Fruit fly (Drosophila melanogaster): Measurements from ENCODE around the gene Npc2h.

Npc2h gene

DNA sequence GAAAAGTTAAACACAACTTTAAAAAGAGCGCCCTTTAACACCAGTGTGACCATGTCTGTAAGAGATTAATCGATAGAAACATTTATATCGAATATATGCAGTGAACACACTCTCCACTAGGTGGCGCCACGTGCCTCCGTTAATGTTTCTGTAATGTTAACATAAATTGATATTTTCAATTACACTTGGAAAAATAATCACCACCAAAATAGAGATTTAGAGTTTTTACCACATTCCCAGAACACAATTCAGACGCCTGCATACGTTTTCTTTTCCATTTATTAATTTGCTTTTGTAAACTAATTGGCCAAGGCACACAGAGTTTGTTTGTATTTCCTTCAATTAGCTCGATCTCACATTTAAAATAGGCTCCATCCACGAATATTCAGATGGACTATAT lies 43.3 kb upstream of the Npc2h start (continued):
- peak; percentile 37 for TF ChIP-seq CG9797 (GFP tag; optimal IDR thresholded peaks at IDR 0.05)
- peak; percentile 20; the same call in 1 of the 2 replicates for TF ChIP-seq sna (GFP tag; IDR thresholded peaks at IDR 0.05; ENCODE audit: partially characterized antibody)
- TF ChIP-seq CG16779 (GFP tag; IDR thresholded peaks at IDR 0.05): peak; percentile 88
- no peak for TF ChIP-seq CG4282 (GFP tag; optimal IDR thresholded peaks at IDR 0.05)
- TF ChIP-seq seq (GFP tag; IDR thresholded peaks at IDR 0.05): peak; percentile 55; the same call in 1 of the 2 replicates
- TF ChIP-seq CG17802 (tag; optimal IDR thresholded peaks at IDR 0.05): no peak
- no peak for TF ChIP-seq Neu2 (GFP tag; optimal IDR thresholded peaks at IDR 0.05; ENCODE audit: borderline replicate concordance)
- no peak for TF ChIP-seq prd (optimal IDR thresholded peaks at IDR 0.05)
- TF ChIP-seq prd (GFP tag; IDR thresholded peaks at IDR 0.05): peak; percentile 79
- no peak for TF ChIP-seq p53 (GFP tag; optimal IDR thresholded peaks at IDR 0.05)

DNA sequence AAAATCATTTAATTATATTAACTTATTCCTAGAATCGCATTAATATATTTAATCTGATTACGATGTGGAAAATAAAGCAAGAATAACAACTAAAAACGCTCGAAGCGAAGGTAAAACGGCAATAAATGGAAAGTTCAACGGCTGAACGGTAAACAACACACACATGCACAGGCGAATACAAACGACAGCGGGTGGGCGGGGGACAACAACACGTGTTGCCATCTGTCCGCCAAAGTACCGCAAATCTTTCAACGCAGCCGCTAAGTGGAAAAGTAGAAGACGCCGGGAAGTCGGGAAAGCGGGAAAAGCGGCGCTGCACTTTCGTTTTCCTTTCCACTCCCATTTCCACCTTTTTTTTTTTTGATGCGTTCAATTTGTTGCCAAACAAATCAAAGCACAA lies 36.5 kb upstream of the Npc2h start:
- no peak for TF ChIP-seq sima (GFP tag; optimal IDR thresholded peaks at IDR 0.05)
- TF ChIP-seq twi (tag; optimal IDR thresholded peaks at IDR 0.05): peak; percentile 91

DNA sequence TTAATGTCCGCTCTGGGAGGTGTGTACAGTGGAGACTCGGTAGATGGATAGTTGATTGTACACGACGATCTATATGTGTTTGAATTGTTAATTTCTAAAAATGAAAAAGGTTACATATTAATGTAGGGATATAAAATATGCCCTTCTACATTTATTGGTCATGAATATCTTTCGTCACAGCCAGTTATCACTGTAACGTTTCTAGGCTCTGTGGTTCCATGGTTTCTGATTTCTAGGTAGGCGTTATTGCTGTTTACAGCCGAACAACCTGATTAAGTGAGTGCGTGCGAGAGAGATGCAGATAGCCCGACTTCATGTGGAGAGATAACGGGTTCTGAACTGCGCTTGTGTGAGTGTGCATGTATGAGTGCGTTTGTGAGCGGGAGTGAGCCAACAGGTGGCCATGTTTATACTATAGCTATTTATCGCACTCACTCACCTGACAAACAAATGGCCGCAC lies 35.6 kb upstream of the Npc2h start:
- TF ChIP-seq CG12659 (GFP tag; optimal IDR thresholded peaks at IDR 0.05): peak; percentile 90
- TF ChIP-seq CG15601 (tag; optimal IDR thresholded peaks at IDR 0.05): peak; percentile 89
- TF ChIP-seq GATAe (GFP tag; conservative IDR thresholded peaks at IDR 0.05): peak; percentile 92
- peak; percentile 83 for TF ChIP-seq toy (GFP tag; IDR thresholded peaks at IDR 0.05)
- TF ChIP-seq hth (optimal IDR thresholded peaks at IDR 0.05): no peak
- peak; percentile 95 for TF ChIP-seq CG32532 (GFP tag; IDR thresholded peaks at IDR 0.05)
- peak; percentile 95 for TF ChIP-seq CG16815 (GFP tag; optimal IDR thresholded peaks at IDR 0.05)
- TF ChIP-seq Tbp (GFP tag; optimal IDR thresholded peaks at IDR 0.05): no peak
- TF ChIP-seq p53 (GFP tag; optimal IDR thresholded peaks at IDR 0.05): peak; percentile 63
- no peak for TF ChIP-seq pan (optimal IDR thresholded peaks at IDR 0.05)
- peak in 1 of 2 experiments; percentile 95 for TF ChIP-seq pan (GFP tag; optimal IDR thresholded peaks at IDR 0.05 in 1 of 2, IDR thresholded peaks at IDR 0.05 in 1 of 2)
- TF ChIP-seq CG3065 (GFP tag; optimal IDR thresholded peaks at IDR 0.05): peak; percentile 78
- peak; percentile 59 for TF ChIP-seq YL-1 (GFP tag; optimal IDR thresholded peaks at IDR 0.05)
- peak; percentile 90 for TF ChIP-seq CG2889 (GFP tag; IDR thresholded peaks at IDR 0.05)
- peak; percentile 53 for TF ChIP-seq crol (GFP tag; IDR thresholded peaks at IDR 0.05)
- TF ChIP-seq Mes4 (GFP tag; optimal IDR thresholded peaks at IDR 0.05): peak; percentile 87
- TF ChIP-seq zen (tag; optimal IDR thresholded peaks at IDR 0.05): peak; percentile 98
- peak; percentile 95 for TF ChIP-seq CG4424 (GFP tag; optimal IDR thresholded peaks at IDR 0.05)
- TF ChIP-seq cwo (GFP tag; optimal IDR thresholded peaks at IDR 0.05): peak; percentile 89
- TF ChIP-seq CG30403 (GFP tag; optimal IDR thresholded peaks at IDR 0.05): peak; percentile 94
- TF ChIP-seq gsb-n (tag; optimal IDR thresholded peaks at IDR 0.05): peak; percentile 95
- TF ChIP-seq CG8388 (GFP tag; optimal IDR thresholded peaks at IDR 0.05): peak; percentile 93
- TF ChIP-seq CG1024 (GFP tag; IDR thresholded peaks at IDR 0.05): peak; percentile 90
- TF ChIP-seq tin (GFP tag; optimal IDR thresholded peaks at IDR 0.05): peak; percentile 96
- peak; percentile 70 for TF ChIP-seq emc (GFP tag; optimal IDR thresholded peaks at IDR 0.05)
- TF ChIP-seq Neu2 (GFP tag; optimal IDR thresholded peaks at IDR 0.05; ENCODE audit: borderline replicate concordance): peak; percentile 95
- TF ChIP-seq CG18764 (GFP tag; optimal IDR thresholded peaks at IDR 0.05): peak; percentile 82
- TF ChIP-seq wdn (GFP tag; IDR thresholded peaks at IDR 0.05): peak; percentile 87
- TF ChIP-seq Mad (GFP tag; optimal IDR thresholded peaks at IDR 0.05): peak; percentile 91
- TF ChIP-seq dpn (GFP tag; optimal IDR thresholded peaks at IDR 0.05): peak; percentile 96
- peak; percentile 86 for TF ChIP-seq Atf3 (GFP tag; optimal IDR thresholded peaks at IDR 0.05)
- no peak for TF ChIP-seq sc (optimal IDR thresholded peaks at IDR 0.05)
- peak; percentile 86 for TF ChIP-seq sc (GFP tag; optimal IDR thresholded peaks at IDR 0.05)
- TF ChIP-seq D (optimal IDR thresholded peaks at IDR 0.05): peak; percentile 37
- TF ChIP-seq D (GFP tag; optimal IDR thresholded peaks at IDR 0.05): peak; percentile 91
- peak; percentile 72 for TF ChIP-seq trh (GFP tag; optimal IDR thresholded peaks at IDR 0.05)
- peak; percentile 82 for TF ChIP-seq CG9437 (GFP tag; optimal IDR thresholded peaks at IDR 0.05)
- TF ChIP-seq CG1529 (GFP tag; optimal IDR thresholded peaks at IDR 0.05): peak; percentile 88
- peak; percentile 86 to 93 for TF ChIP-seq Pdp1 (GFP tag; optimal IDR thresholded peaks at IDR 0.05)

Measured in whole organism, embryonic.